Fruit fly (Drosophila melanogaster) whole organism, wandering third instar larva: ENCODE data around the gene Sil1.
A peak's percentile ranks its signal among the peaks of the same experiment; 100 is the strongest.

ENCODE experiments used
- dl ChIP-seq, 2 experiments: fragments of 175-275, 200-275 bp in 1 of 2; fragments of 200-275 bp in 1 of 2; sonication (Bioruptor generic); optimal IDR thresholded peaks; lab custom pipeline; 2018; ENCODE audit warnings: mild to moderate bottlenecking in 2 of 2, missing biosample characterization in 2 of 2, missing genetic modification characterization in 2 of 2, moderate library complexity in 2 of 2; ENCODE audit not compliant: partially characterized antibody in 2 of 2, insufficient read depth in 1 of 2
- rgr ChIP-seq: fragments of 200-800 bp; sonication (Bioruptor generic); optimal IDR thresholded peaks from 3 replicates; lab custom pipeline; 2016; ENCODE audit warnings: missing biosample characterization, mild to moderate bottlenecking, missing genetic modification characterization

dm6 chr3R:25258628-25259240 lies 23.4 kb upstream of the Sil1 start, which contains the start of gene CG11857:
- TF ChIP-seq dl (GFP tag; optimal IDR thresholded peaks at IDR 0.05; lab: Kevin White, UChicago; ENCODE audit: insufficient read depth in 1 of 2, partially characterized antibody in 2 of 2) (no peak), rgr (GFP tag; lab: Kevin White, UChicago) (peak; percentile 98)
